Fruit fly (Drosophila melanogaster) whole organism, embryonic: ENCODE data around the gene SclB.

ENCODE experiments used
- Adf1 ChIP-seq: fragments of 200-800 bp; sonication (Bioruptor generic); IDR thresholded peaks from 2 replicates; pipeline ENCODE4 v1.3.6; 2022; ENCODE audit warnings: missing biosample characterization, missing genetic modification characterization
- B-H2 ChIP-seq: fragments of 200-800 bp; sonication (Bioruptor generic); optimal IDR thresholded peaks from 2 replicates; lab custom pipeline; 2018; ENCODE audit warnings: missing biosample characterization, mild to moderate bottlenecking, missing genetic modification characterization
- CG10959 ChIP-seq: fragments of 200-800 bp; sonication (Bioruptor generic); IDR thresholded peaks from 2 replicates; pipeline ENCODE4 v1.3.6; 2022; ENCODE audit warnings: missing biosample characterization, missing genetic modification characterization
- CG11093 ChIP-seq: fragments of 200-800 bp; sonication (Bioruptor generic); IDR thresholded peaks from 3 replicates; pipeline ENCODE4 v1.3.6; 2022; ENCODE audit warnings: missing biosample characterization, missing genetic modification characterization
- CG11560 ChIP-seq: fragments of 200-800 bp; sonication (Bioruptor generic); IDR thresholded peaks from 3 replicates; pipeline ENCODE4 v1.3.6; 2022; ENCODE audit warnings: missing biosample characterization, missing genetic modification characterization
- CG12071 ChIP-seq: fragments of 200-800 bp; sonication (Bioruptor generic); optimal IDR thresholded peaks from 3 replicates; lab custom pipeline; 2018; ENCODE audit warnings: missing biosample characterization, mild to moderate bottlenecking, missing genetic modification characterization
- CG12155 ChIP-seq: fragments of 200-800 bp; sonication (Bioruptor generic); optimal IDR thresholded peaks from 3 replicates; lab custom pipeline; 2016; ENCODE audit warnings: missing biosample characterization, missing genetic modification characterization
- CG12744 ChIP-seq: fragments of 200-800 bp; sonication (Bioruptor generic); optimal IDR thresholded peaks from 2 replicates; lab custom pipeline; 2016; ENCODE audit warnings: missing biosample characterization, missing genetic modification characterization
- CG13296 ChIP-seq: fragments of 200-800 bp; sonication (Bioruptor generic); optimal IDR thresholded peaks from 3 replicates; lab custom pipeline; 2018; ENCODE audit warnings: missing biosample characterization, mild to moderate bottlenecking, missing genetic modification characterization
- CG13424 ChIP-seq: fragments of 200-800 bp; sonication (Bioruptor generic); optimal IDR thresholded peaks from 2 replicates; lab custom pipeline; 2019; ENCODE audit warnings: missing biosample characterization, mild to moderate bottlenecking, missing genetic modification characterization, moderate library complexity
- CG14667 ChIP-seq: fragments of 200-800 bp; sonication (Bioruptor generic); IDR thresholded peaks from 2 replicates; pipeline ENCODE4 v1.3.6; 2022; ENCODE audit warnings: missing biosample characterization, missing genetic modification characterization
- CG14965 ChIP-seq: fragments of 200-800 bp; sonication (Bioruptor generic); optimal IDR thresholded peaks from 2 replicates; lab custom pipeline; 2016; ENCODE audit warnings: missing biosample characterization, missing genetic modification characterization, borderline replicate concordance
- CG16863 ChIP-seq: fragments of 200-800 bp; sonication (Bioruptor generic); optimal IDR thresholded peaks from 3 replicates; lab custom pipeline; 2016; ENCODE audit warnings: missing biosample characterization, missing genetic modification characterization
- CG17328 ChIP-seq: fragments of 200-800 bp; sonication (Bioruptor generic); IDR thresholded peaks from 2 replicates; pipeline ENCODE4 v1.3.6; 2022; ENCODE audit warnings: missing biosample characterization, missing genetic modification characterization
- CG17829 ChIP-seq: fragments of 200-800 bp; optimal IDR thresholded peaks from 2 replicates; lab custom pipeline; 2019; ENCODE audit warnings: missing biosample characterization, mild to moderate bottlenecking, missing genetic modification characterization, moderate library complexity
- CG2120 ChIP-seq: fragments of 200-800 bp; sonication (Bioruptor generic); optimal IDR thresholded peaks from 3 replicates; lab custom pipeline; 2016; ENCODE audit warnings: missing biosample characterization, missing genetic modification characterization
- CG2712 ChIP-seq: fragments of 200-800 bp; optimal IDR thresholded peaks from 3 replicates; lab custom pipeline; 2019; ENCODE audit warnings: missing biosample characterization, mild to moderate bottlenecking, missing genetic modification characterization, moderate library complexity
- CG2875 ChIP-seq: fragments of 200-800 bp; sonication (Bioruptor generic); optimal IDR thresholded peaks from 2 replicates; lab custom pipeline; 2017; ENCODE audit warnings: missing biosample characterization, mild to moderate bottlenecking, missing genetic modification characterization, missing genetic modification reagents
- CG31388 ChIP-seq: fragments of 200-800 bp; sonication (Bioruptor generic); optimal IDR thresholded peaks from 2 replicates; lab custom pipeline; 2016; ENCODE audit warnings: missing biosample characterization, missing genetic modification characterization
- CG3163 ChIP-seq: fragments of 200-800 bp; sonication (Bioruptor generic); optimal IDR thresholded peaks from 3 replicates; lab custom pipeline; 2016; ENCODE audit warnings: missing biosample characterization, missing genetic modification characterization
- CG33557 ChIP-seq: fragments of 200-800 bp; sonication (Bioruptor generic); optimal IDR thresholded peaks from 2 replicates; lab custom pipeline; 2019; ENCODE audit warnings: missing biosample characterization, mild to moderate bottlenecking, missing genetic modification characterization, moderate library complexity
- CG34422 ChIP-seq: fragments of 200-800 bp; sonication (Bioruptor generic); IDR thresholded peaks from 3 replicates; pipeline ENCODE4 v1.3.6; 2022; ENCODE audit warnings: missing biosample characterization, missing genetic modification characterization
- CG4282 ChIP-seq: fragments of 200-800 bp; sonication (Bioruptor generic); optimal IDR thresholded peaks from 2 replicates; lab custom pipeline; 2016; ENCODE audit warnings: missing biosample characterization, missing genetic modification characterization
- CG6765 ChIP-seq: fragments of 200-800 bp; sonication (Bioruptor generic); optimal IDR thresholded peaks from 3 replicates; lab custom pipeline; 2017; ENCODE audit warnings: missing biosample characterization, mild to moderate bottlenecking, missing genetic modification characterization
- CG8089 ChIP-seq: fragments of 200-800 bp; sonication (Bioruptor generic); optimal IDR thresholded peaks from 3 replicates; lab custom pipeline; 2016; ENCODE audit warnings: missing biosample characterization, missing genetic modification characterization
- CHES-1-like ChIP-seq: fragments of 200-800 bp; sonication (Bioruptor generic); optimal IDR thresholded peaks from 2 replicates; lab custom pipeline; 2016; ENCODE audit warnings: missing biosample characterization, missing genetic modification characterization
- Dbx ChIP-seq: fragments of 200-800 bp; sonication (Bioruptor generic); IDR thresholded peaks from 3 replicates; pipeline ENCODE4 v1.3.6; 2022; ENCODE audit warnings: missing biosample characterization, missing genetic modification characterization
- Dip2 ChIP-seq: fragments of 200-800 bp; sonication (Bioruptor generic); IDR thresholded peaks from 2 replicates; pipeline ENCODE4 v1.3.6; 2022; ENCODE audit warnings: missing biosample characterization, missing genetic modification characterization
- Ets65A ChIP-seq: fragments of 200-800 bp; sonication (Bioruptor generic); peaks from one replicate; lab custom pipeline; 2016; ENCODE audit warnings: missing biosample characterization, missing genetic modification characterization
- GATAe ChIP-seq: fragments of 200-800 bp; sonication (Bioruptor generic); conservative IDR thresholded peaks from 2 replicates; pipeline ENCODE4 v1.3.6; 2022; ENCODE audit warnings: missing biosample characterization, missing genetic modification characterization
- Gug ChIP-seq: fragments of 200-800 bp; sonication (Bioruptor generic); IDR thresholded peaks from 4 replicates; pipeline ENCODE4 v1.3.6; 2022; ENCODE audit warnings: missing biosample characterization, missing genetic modification characterization
- HmgZ ChIP-seq: fragments of 200-800 bp; sonication (Bioruptor generic); optimal IDR thresholded peaks from 2 replicates; lab custom pipeline; 2018; ENCODE audit warnings: missing biosample characterization, mild to moderate bottlenecking, missing genetic modification characterization
- Kr ChIP-seq: fragments of 200-800 bp; sonication (Bioruptor generic); optimal IDR thresholded peaks from 2 replicates; lab custom pipeline; 2017; ENCODE audit warnings: missing biosample characterization, mild to moderate bottlenecking, missing genetic modification characterization
- Lpt ChIP-seq: fragments of >200 bp; optimal IDR thresholded peaks from 2 replicates; lab custom pipeline; 2018; ENCODE audit warnings: missing biosample characterization, missing genetic modification characterization
- Sry-β ChIP-seq: fragments of 200-800 bp; sonication (Bioruptor generic); optimal IDR thresholded peaks from 2 replicates; lab custom pipeline; 2018; ENCODE audit warnings: missing biosample characterization, mild to moderate bottlenecking, missing genetic modification characterization, moderate library complexity
- bsh ChIP-seq, 2 experiments: fragments of 200-800 bp; sonication (Bioruptor generic); optimal IDR thresholded peaks; 2 replicates each; lab custom pipeline; 2017 to 2018; ENCODE audit warnings: mild to moderate bottlenecking in 2 of 2, missing biosample characterization in 2 of 2, missing genetic modification characterization in 2 of 2, moderate library complexity in 1 of 2
- ci ChIP-seq: fragments of 200-800 bp; sonication (Bioruptor generic); IDR thresholded peaks from 3 replicates; pipeline ENCODE4 v1.3.6; 2022; ENCODE audit warnings: missing biosample characterization, missing genetic modification characterization
- dysf ChIP-seq: fragments of 200-800 bp; sonication (Bioruptor generic); IDR thresholded peaks from 3 replicates; pipeline ENCODE4 v1.3.6; 2022; ENCODE audit warnings: missing biosample characterization, missing genetic modification characterization
- ewg ChIP-seq: fragments of 200-800 bp; sonication (Bioruptor generic); optimal IDR thresholded peaks from 3 replicates; lab custom pipeline; 2017; ENCODE audit warnings: mild to moderate bottlenecking, missing biosample characterization, missing genetic modification reagents, missing genetic modification characterization
- hth ChIP-seq: fragments of >200 bp; optimal IDR thresholded peaks from 2 replicates; lab custom pipeline; 2017; ENCODE audit warnings: inconsistent platforms
- jumu ChIP-seq: fragments of 200-800 bp; sonication (Bioruptor generic); optimal IDR thresholded peaks from 3 replicates; lab custom pipeline; 2016; ENCODE audit warnings: missing biosample characterization, missing genetic modification characterization
- oc ChIP-seq: fragments of 200-800 bp; sonication (Bioruptor generic); optimal IDR thresholded peaks from 2 replicates; lab custom pipeline; 2018; ENCODE audit warnings: missing biosample characterization, mild to moderate bottlenecking, missing genetic modification characterization, moderate library complexity
- pb ChIP-seq: fragments of 200-800 bp; sonication (Bioruptor generic); optimal IDR thresholded peaks from 3 replicates; lab custom pipeline; 2016; ENCODE audit warnings: missing biosample characterization, missing genetic modification characterization
- row ChIP-seq: fragments of 200-800 bp; sonication (Bioruptor generic); IDR thresholded peaks from 3 replicates; pipeline ENCODE4 v1.3.6; 2022; ENCODE audit warnings: missing biosample characterization, missing genetic modification characterization
- shn ChIP-seq: fragments of 200-800 bp; sonication (Bioruptor generic); optimal IDR thresholded peaks from 3 replicates; lab custom pipeline; 2016; ENCODE audit warnings: missing biosample characterization, missing genetic modification characterization
- slp2 ChIP-seq: fragments of 200-800 bp; sonication (Bioruptor generic); optimal IDR thresholded peaks from 2 replicates; lab custom pipeline; 2016; ENCODE audit warnings: missing biosample characterization, missing genetic modification characterization
- so ChIP-seq: fragments of 200-800 bp; sonication (Bioruptor generic); IDR thresholded peaks from 3 replicates; pipeline ENCODE4 v1.3.6; 2022; ENCODE audit warnings: missing biosample characterization, missing genetic modification characterization
- sqz ChIP-seq: fragments of 200-800 bp; sonication (Bioruptor generic); optimal IDR thresholded peaks from 3 replicates; lab custom pipeline; 2018; ENCODE audit warnings: missing biosample characterization, mild to moderate bottlenecking, missing genetic modification characterization
- sr ChIP-seq: fragments of 200-800 bp; sonication (Bioruptor generic); IDR thresholded peaks from 3 replicates; pipeline ENCODE4 v1.3.6; 2022; ENCODE audit warnings: missing biosample characterization, missing genetic modification characterization
- ssp ChIP-seq: fragments of 200-800 bp; sonication (Bioruptor generic); IDR thresholded peaks from 2 replicates; pipeline ENCODE4 v1.3.6; 2022; ENCODE audit warnings: missing biosample characterization, missing genetic modification characterization
- unc-4 ChIP-seq: fragments of 200-800 bp; sonication (Bioruptor generic); IDR thresholded peaks from 2 replicates; pipeline ENCODE4 v1.3.6; 2022; ENCODE audit warnings: missing biosample characterization, missing genetic modification characterization; ENCODE audit not compliant: partially characterized antibody
- z ChIP-seq: fragments of 200-800 bp; sonication (Bioruptor generic); IDR thresholded peaks from 3 replicates; pipeline ENCODE4 v1.3.6; 2022; ENCODE audit warnings: missing biosample characterization, missing genetic modification characterization

The SclB gene

dm6 chr2L:16880930-16881329 lies 43.2 kb downstream of the SclB start (continued):
- TF ChIP-seq jumu (GFP tag; lab: Kevin White, UChicago) (no peak), CG2875 (GFP tag; lab: Kevin White, UChicago) (no peak), slp2 (no peak), ssp (GFP tag; lab: Robert Waterston, UW) (no peak), CG13424 (no peak), CG4282 (GFP tag; lab: Kevin White, UChicago) (no peak), HmgZ (tag; lab: Kevin White, UChicago) (peak; percentile 36), CG2120 (GFP tag; lab: Kevin White, UChicago) (peak; percentile 10), CG12071 (peak; percentile 15), B-H2 (GFP tag; lab: Kevin White, UChicago) (no peak), CG6765 (peak; percentile 18), CG33557 (GFP tag; lab: Kevin White, UChicago) (no peak), Gug (GFP tag; lab: Robert Waterston, UW) (no peak), sqz (GFP tag; lab: Kevin White, UChicago) (no peak), Kr (GFP tag; lab: Kevin White, UChicago) (no peak), CG17829 (tag; lab: Kevin White, UChicago) (no peak), Ets65A (GFP tag; lab: Kevin White, UChicago) (peak; percentile 26), z (GFP tag; lab: Robert Waterston, UW) (no peak), CG14965 (GFP tag; lab: Kevin White, UChicago) (no peak), hth (no peak), CG12744 (no peak), CG16863 (GFP tag; lab: Kevin White, UChicago) (no peak), Lpt (GFP tag; lab: Kevin White, UChicago) (no peak), bsh (GFP tag; optimal IDR thresholded peaks at IDR 0.05; lab: Kevin White, UChicago) (peak in 1 of 2 experiments; percentile 38), dysf (GFP tag; lab: Robert Waterston, UW) (no peak), row (GFP tag; lab: Robert Waterston, UW) (peak; percentile 15; the same call in 1 of the 3 replicates), shn (GFP tag; lab: Kevin White, UChicago) (no peak), CG13296 (GFP tag; lab: Kevin White, UChicago) (peak; percentile 22), Dbx (0 out of 3 replicates have a peak, but pooled peaks have one; percentile 37), CG10959 (GFP tag; lab: Robert Waterston, UW) (no peak), CG31388 (GFP tag; lab: Kevin White, UChicago) (no peak), pb (GFP tag; lab: Kevin White, UChicago) (peak; percentile 31), CG11093 (GFP tag; lab: Robert Waterston, UW) (no peak), CG17328 (GFP tag; lab: Robert Waterston, UW) (peak; percentile 42; the same call in 1 of the 2 replicates), Sry-β (GFP tag; lab: Kevin White, UChicago) (no peak), Adf1 (GFP tag; lab: Robert Waterston, UW) (peak; percentile 32; the same call in 1 of the 2 replicates), oc (no peak), CG8089 (no peak), ewg (GFP tag; lab: Kevin White, UChicago) (no peak), ci (GFP tag; lab: Robert Waterston, UW) (peak; percentile 66; the same call in 2 of the 3 replicates), sr (GFP tag; lab: Robert Waterston, UW) (0 out of 3 replicates have a peak, but pooled peaks have one; percentile 16), CG34422 (GFP tag; lab: Robert Waterston, UW) (peak; percentile 16; the same call in 1 of the 3 replicates), CG11560 (no peak), GATAe (GFP tag; lab: Robert Waterston, UW) (no peak), CHES-1-like (GFP tag; lab: Kevin White, UChicago) (no peak), Dip2 (GFP tag; lab: Robert Waterston, UW) (no peak), CG3163 (GFP tag; lab: Kevin White, UChicago) (peak; percentile 85), so (GFP tag; lab: Robert Waterston, UW) (peak; percentile 24; the same call in 1 of the 3 replicates), CG14667 (GFP tag; lab: Robert Waterston, UW) (no peak), unc-4 (GFP tag; lab: Robert Waterston, UW) (peak; percentile 38; the same call in 1 of the 2 replicates), CG12155 (no peak), CG2712 (tag; lab: Kevin White, UChicago) (no peak)
